Worm (Caenorhabditis elegans): ENCODE measurements around the gene F53F4.18.

DNA sequence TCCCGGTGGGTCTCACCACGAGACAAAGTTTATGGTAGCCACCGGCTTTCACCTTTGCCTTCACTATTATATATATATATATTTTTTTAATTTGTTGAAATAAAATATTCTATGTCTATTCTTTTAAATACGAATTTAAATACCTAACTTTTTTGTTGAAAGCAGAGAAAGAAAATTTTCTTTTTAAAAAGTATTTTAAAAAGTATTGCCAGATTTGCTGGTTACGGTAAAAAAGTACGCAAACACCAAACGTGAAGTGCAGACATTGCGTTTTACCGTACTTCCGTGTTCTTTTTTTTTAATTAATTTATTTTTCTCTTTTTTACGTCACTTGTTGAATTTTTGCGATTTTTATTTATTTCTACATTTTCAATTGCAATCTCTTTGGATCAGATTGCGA lies 29.9 kb upstream of the F53F4.18 start, which contains the start of gene C56A3.8:
- TF ChIP-seq ref-1 (GFP tag; conservative IDR thresholded peaks at IDR 0.05): no peak
- TF ChIP-seq ztf-29 (GFP tag; IDR thresholded peaks at IDR 0.05): no peak
- no peak for TF ChIP-seq tab-1 (GFP tag; IDR thresholded peaks at IDR 0.05)
- TF ChIP-seq flt-1 (GFP tag; IDR thresholded peaks at IDR 0.05): no peak
- no peak for TF ChIP-seq ztf-23 (GFP tag; IDR thresholded peaks at IDR 0.05)
- TF ChIP-seq klf-2 (GFP tag; conservative IDR thresholded peaks at IDR 0.05): no peak
- no peak for TF ChIP-seq med-1 (GFP tag; optimal IDR thresholded peaks at IDR 0.05; ENCODE audit: insufficient read depth)
